Worm (Caenorhabditis elegans) whole organism, young adult: ENCODE measurements around the gene act-5.

ENCODE experiments used
- B0336.3 ChIP-seq: fragments of 200-800 bp; sonication (Bioruptor generic); IDR thresholded peaks from 2 replicates; pipeline ENCODE4 v1.3.6; 2022; ENCODE audit warnings: missing genetic modification characterization, missing compliant biosample characterization
- F33H1.4 ChIP-seq: fragments of 200-800 bp; sonication (Bioruptor generic); IDR thresholded peaks from 2 replicates; pipeline ENCODE4 v1.3.6; 2022; ENCODE audit warnings: missing genetic modification reagents, missing genetic modification characterization, missing compliant biosample characterization
- F37B4.10 ChIP-seq: fragments of 200-800 bp; sonication (Bioruptor generic); IDR thresholded peaks from 2 replicates; pipeline ENCODE4 v1.3.6; 2022; ENCODE audit warnings: missing genetic modification characterization, missing compliant biosample characterization
- F39B2.1 ChIP-seq: fragments of 200-800 bp; sonication (Bioruptor generic); IDR thresholded peaks from 2 replicates; pipeline ENCODE4 v1.3.6; 2022; ENCODE audit warnings: missing genetic modification reagents, missing genetic modification characterization, missing compliant biosample characterization
- F49E8.2 ChIP-seq: sonication (generic microtip); optimal IDR thresholded peaks from 3 replicates; lab custom pipeline; 2017; ENCODE audit warnings: missing genetic modification characterization, mild to moderate bottlenecking, missing compliant biosample characterization, antibody characterized with exemption, moderate library complexity; ENCODE audit not compliant: insufficient read depth
- F52B5.7 ChIP-seq: sonication (generic microtip); optimal IDR thresholded peaks from 2 replicates; lab custom pipeline; 2016; ENCODE audit warnings: mild to moderate bottlenecking, missing genetic modification characterization, missing compliant biosample characterization
- F57C9.4 ChIP-seq: sonication (generic microtip); optimal IDR thresholded peaks from 2 replicates; lab custom pipeline; 2017; ENCODE audit warnings: mild to moderate bottlenecking, missing genetic modification characterization, missing compliant biosample characterization
- K11D2.4 ChIP-seq: fragments of 200-800 bp; sonication (Bioruptor generic); IDR thresholded peaks from 2 replicates; pipeline ENCODE4 v1.3.6; 2022; ENCODE audit warnings: missing genetic modification reagents, missing genetic modification characterization, missing compliant biosample characterization
- T26A5.8 ChIP-seq: sonication (generic microtip); optimal IDR thresholded peaks from 2 replicates; lab custom pipeline; 2016; ENCODE audit warnings: missing genetic modification characterization, missing compliant biosample characterization
- Y53G8AR.9 ChIP-seq: fragments of 200-800 bp; sonication (Bioruptor generic); conservative IDR thresholded peaks from 2 replicates; pipeline ENCODE4 v1.3.6; 2022; ENCODE audit warnings: missing genetic modification reagents, missing genetic modification characterization, missing compliant biosample characterization
- ZK185.1 ChIP-seq: sonication (generic microtip); optimal IDR thresholded peaks from 2 replicates; lab custom pipeline; 2016; ENCODE audit warnings: mild to moderate bottlenecking, missing genetic modification characterization, missing compliant biosample characterization; ENCODE audit not compliant: poor library complexity, severe bottlenecking
- akir-1 ChIP-seq: fragments of 200-800 bp; sonication (Bioruptor generic); optimal IDR thresholded peaks from 2 replicates; lab custom pipeline; 2018; ENCODE audit warnings: mild to moderate bottlenecking, missing genetic modification characterization, moderate library complexity, missing compliant biosample characterization
- ama-1 ChIP-seq, 3 experiments: fragments of 150-350 bp in 1 of 3; sonication (generic microtip) in 2 of 3; optimal IDR thresholded peaks; 2 replicates each; lab custom pipeline; 2014 to 2018; ENCODE audit warnings: missing biosample characterization in 2 of 3, missing genetic modification characterization in 2 of 3, missing genetic modification reagents in 2 of 3
- attf-5 ChIP-seq: fragments of 200-800 bp; sonication (Bioruptor generic); optimal IDR thresholded peaks from 2 replicates; lab custom pipeline; 2018; ENCODE audit warnings: mild to moderate bottlenecking, missing genetic modification characterization, missing compliant biosample characterization
- cebp-1 ChIP-seq, 2 experiments: fragments of 200-800 bp in 1 of 2; sonication (Bioruptor generic) in 1 of 2; sonication (generic microtip) in 1 of 2; IDR thresholded peaks in 1 of 2; optimal IDR thresholded peaks in 1 of 2; 2 replicates each; pipeline versions ENCODE4 v1.3.6 to Lab custom; 2017 to 2022; ENCODE audit warnings: missing compliant biosample characterization in 2 of 2, missing genetic modification characterization in 2 of 2, mild to moderate bottlenecking in 1 of 2, missing genetic modification reagents in 1 of 2, moderate library complexity in 1 of 2
- ceh-79 ChIP-seq: sonication (generic microtip); optimal IDR thresholded peaks from 2 replicates; lab custom pipeline; 2017; ENCODE audit warnings: mild to moderate bottlenecking, missing genetic modification characterization, missing compliant biosample characterization
- dpl-1 ChIP-seq: fragments of 150-350 bp; optimal IDR thresholded peaks from 2 replicates; lab custom pipeline; 2014; ENCODE audit warnings: missing biosample characterization, missing genetic modification reagents, missing genetic modification characterization
- egl-44 ChIP-seq: fragments of 200-800 bp; sonication (Bioruptor generic); IDR thresholded peaks from 2 replicates; pipeline ENCODE4 v1.3.6; 2022; ENCODE audit warnings: missing genetic modification reagents, missing genetic modification characterization, missing compliant biosample characterization
- egrh-3 ChIP-seq: fragments of 200-800 bp; sonication (Bioruptor generic); IDR thresholded peaks from 2 replicates; pipeline ENCODE4 v1.3.6; 2022; ENCODE audit warnings: missing genetic modification reagents, missing genetic modification characterization, missing compliant biosample characterization
- ekl-4 ChIP-seq: fragments of 200-800 bp; sonication (Bioruptor generic); IDR thresholded peaks from 2 replicates; pipeline ENCODE4 v1.3.6; 2022; ENCODE audit warnings: missing genetic modification reagents, missing genetic modification characterization, missing compliant biosample characterization
- hlh-26 ChIP-seq: fragments of 200-800 bp; sonication (Bioruptor generic); conservative IDR thresholded peaks from 2 replicates; pipeline ENCODE4 v1.3.6; 2022; ENCODE audit warnings: missing genetic modification reagents, missing genetic modification characterization, missing compliant biosample characterization
- hrde-1 ChIP-seq: sonication (generic microtip); optimal IDR thresholded peaks from 2 replicates; lab custom pipeline; 2016; ENCODE audit warnings: missing genetic modification characterization, mild to moderate bottlenecking, missing compliant biosample characterization, moderate library complexity, missing genotype, missing genetic modification reagents, borderline replicate concordance
- hsf-1 ChIP-seq: fragments of 200-800 bp; sonication (Bioruptor generic); IDR thresholded peaks from 2 replicates; pipeline ENCODE4 v1.3.6; 2022; ENCODE audit warnings: missing genetic modification reagents, missing genetic modification characterization, missing compliant biosample characterization
- lin-26 ChIP-seq: fragments of 200-800 bp; sonication (Bioruptor generic); IDR thresholded peaks from 2 replicates; pipeline ENCODE4 v1.3.6; 2022; ENCODE audit warnings: missing genetic modification reagents, missing genetic modification characterization, missing compliant biosample characterization
- lin-54 ChIP-seq: fragments of 200-800 bp; sonication (Bioruptor generic); optimal IDR thresholded peaks from 2 replicates; lab custom pipeline; 2018; ENCODE audit warnings: mild to moderate bottlenecking, missing genetic modification characterization, missing compliant biosample characterization
- madf-10 ChIP-seq: sonication (generic microtip); optimal IDR thresholded peaks from 2 replicates; lab custom pipeline; 2016; ENCODE audit warnings: mild to moderate bottlenecking, missing genetic modification characterization, missing compliant biosample characterization
- madf-3 ChIP-seq: fragments of 200-800 bp; sonication (Bioruptor generic); IDR thresholded peaks from 2 replicates; pipeline ENCODE4 v1.3.6; 2022; ENCODE audit warnings: missing genetic modification reagents, missing genetic modification characterization, missing compliant biosample characterization
- mxl-1 ChIP-seq: sonication (generic microtip); optimal IDR thresholded peaks from 2 replicates; lab custom pipeline; 2016; ENCODE audit warnings: missing genetic modification characterization, missing compliant biosample characterization
- nfya-2 ChIP-seq: fragments of 200-800 bp; sonication (Bioruptor generic); IDR thresholded peaks from 2 replicates; pipeline ENCODE4 v1.3.6; 2022; ENCODE audit warnings: missing genetic modification reagents, missing genetic modification characterization, missing compliant biosample characterization
- nhr-80 ChIP-seq: sonication (generic microtip); optimal IDR thresholded peaks from 2 replicates; lab custom pipeline; 2016; ENCODE audit warnings: missing genetic modification characterization, missing compliant biosample characterization
- nhr-90 ChIP-seq: sonication (generic microtip); optimal IDR thresholded peaks from 2 replicates; lab custom pipeline; 2016; ENCODE audit warnings: missing genotype, mild to moderate bottlenecking, missing genetic modification characterization, missing compliant biosample characterization
- pha-4 ChIP-seq: fragments of 150-350 bp; sonication (generic microtip); optimal IDR thresholded peaks from 2 replicates; lab custom pipeline; 2014; ENCODE audit warnings: missing biosample characterization, missing genetic modification reagents, missing genetic modification characterization
- repo-1 ChIP-seq: sonication (generic microtip); optimal IDR thresholded peaks from 2 replicates; lab custom pipeline; 2017; ENCODE audit warnings: mild to moderate bottlenecking, missing genetic modification characterization, missing compliant biosample characterization
- sdz-38 ChIP-seq: sonication (generic microtip); optimal IDR thresholded peaks from 2 replicates; lab custom pipeline; 2016; ENCODE audit warnings: missing genotype, missing genetic modification characterization, missing compliant biosample characterization
- snpc-1.1 ChIP-seq: sonication (generic microtip); optimal IDR thresholded peaks from 2 replicates; lab custom pipeline; 2017; ENCODE audit warnings: missing genetic modification characterization, mild to moderate bottlenecking, missing compliant biosample characterization, antibody characterized with exemption, moderate library complexity, missing genotype, missing genetic modification reagents; ENCODE audit not compliant: insufficient read depth
- snpc-1.3 ChIP-seq: sonication (generic microtip); optimal IDR thresholded peaks from 2 replicates; lab custom pipeline; 2017; ENCODE audit warnings: missing genetic modification characterization, mild to moderate bottlenecking, missing compliant biosample characterization, antibody characterized with exemption, moderate library complexity, missing genotype, missing genetic modification reagents; ENCODE audit not compliant: insufficient read depth
- somi-1 ChIP-seq: fragments of 200-800 bp; sonication (Bioruptor generic); optimal IDR thresholded peaks from 2 replicates; lab custom pipeline; 2018; ENCODE audit warnings: mild to moderate bottlenecking, missing genetic modification characterization, missing compliant biosample characterization
- tbp1 ChIP-seq: fragments of 200-800 bp; sonication (Bioruptor generic); optimal IDR thresholded peaks from 2 replicates; lab custom pipeline; 2018; ENCODE audit warnings: mild to moderate bottlenecking, missing genetic modification characterization, missing compliant biosample characterization
- tlf-1 ChIP-seq: fragments of 200-800 bp; sonication (Bioruptor generic); optimal IDR thresholded peaks from 2 replicates; lab custom pipeline; 2018; ENCODE audit warnings: mild to moderate bottlenecking, missing genetic modification characterization, missing compliant biosample characterization
- zfh-2 ChIP-seq: fragments of 200-800 bp; sonication (Bioruptor generic); conservative IDR thresholded peaks from 2 replicates; pipeline ENCODE4 v1.3.6; 2022; ENCODE audit warnings: missing genetic modification reagents, missing genetic modification characterization, missing compliant biosample characterization
- ztf-25 ChIP-seq: fragments of 200-800 bp; sonication (Bioruptor generic); IDR thresholded peaks from 2 replicates; pipeline ENCODE4 v1.3.6; 2022; ENCODE audit warnings: missing genetic modification reagents, missing genetic modification characterization, missing compliant biosample characterization

Gene act-5

DNA sequence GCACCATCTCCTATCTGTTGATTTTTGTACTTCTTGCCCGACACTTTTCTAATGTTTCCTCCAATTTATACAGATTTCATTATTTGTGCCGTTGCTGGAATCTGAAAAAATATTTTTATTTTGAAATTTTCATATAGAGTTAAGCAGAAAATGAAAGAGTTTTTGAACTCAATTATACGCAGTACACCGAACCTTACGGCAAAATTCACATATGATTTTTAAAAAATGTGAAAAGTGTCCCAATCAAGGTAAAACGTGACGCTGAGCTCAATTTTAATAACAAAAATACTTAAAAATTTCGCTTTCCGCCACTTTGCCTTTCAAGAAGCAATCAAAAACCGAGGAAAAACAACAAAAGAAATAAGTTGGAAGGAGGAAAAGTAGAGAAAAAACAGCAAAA is 24.8 kb upstream of the act-5 start, which contains the start of gene arrd-17:
Gene arrd-17 (minus strand): TSS at position 101 of the 400 bp plus-strand sequence.
- TF ChIP-seq hlh-26 (GFP tag; lab: Robert Waterston, UW) = no peak
- no peak for TF ChIP-seq F52B5.7 (tag; lab: Kevin White, UChicago)
- TF ChIP-seq somi-1 (GFP tag; lab: Kevin White, UChicago) = no peak
- no peak for TF ChIP-seq egl-44 (GFP tag; lab: Robert Waterston, UW)
- no peak for TF ChIP-seq tbp1 (GFP tag; lab: Kevin White, UChicago)
- no peak for TF ChIP-seq snpc-1.3 (tag; lab: Kevin White, UChicago)
- TF ChIP-seq attf-5 (GFP tag; lab: Kevin White, UChicago) = no peak
- TF ChIP-seq nhr-90 = no peak
- TF ChIP-seq egrh-3 (GFP tag; lab: Robert Waterston, UW) = no peak
- TF ChIP-seq dpl-1 (GFP tag; lab: Kevin White, UChicago) = no peak
- TF ChIP-seq sdz-38 (tag; lab: Kevin White, UChicago) = no peak
- TF ChIP-seq cebp-1 (GFP tag; IDR thresholded peaks at IDR 0.05; lab: Robert Waterston, UW) = no peak
- no peak for TF ChIP-seq cebp-1 (tag; optimal IDR thresholded peaks at IDR 0.05; lab: Kevin White, UChicago)
- no peak for TF ChIP-seq T26A5.8 (tag; lab: Kevin White, UChicago)
- TF ChIP-seq ceh-79 = no peak
- no peak for TF ChIP-seq madf-3 (GFP tag; lab: Robert Waterston, UW)
- TF ChIP-seq repo-1 (tag; lab: Kevin White, UChicago) = no peak
- no peak for TF ChIP-seq nfya-2
- TF ChIP-seq F49E8.2 (tag; lab: Kevin White, UChicago) = no peak
- no peak for TF ChIP-seq F39B2.1 (GFP tag; lab: Robert Waterston, UW)

ce11 chrIII:13626692-13627091 is 20.8 kb upstream of the act-5 start, which contains the start of gene T12D8.5:
T12D8.5 (minus strand) TSS chrIII:13626786.
- TF ChIP-seq nhr-80 (tag; lab: Kevin White, UChicago) (peak; percentile 39), tbp1 (GFP tag; lab: Kevin White, UChicago) (no peak)

ce11 chrIII:13625650-13626430 is 20.0 kb upstream of the act-5 start:
- peak; percentile 55; the same call in 1 of the 2 replicates for TF ChIP-seq hsf-1
- TF ChIP-seq ama-1 (optimal IDR thresholded peaks at IDR 0.05; lab: Kevin White, UChicago) = no peak
- TF ChIP-seq ama-1 (GFP tag; optimal IDR thresholded peaks at IDR 0.05; lab: Kevin White, UChicago) = peak in 1 of 2 experiments; percentile 52
- peak; percentile 77; the same call in 1 of the 2 replicates for TF ChIP-seq Y53G8AR.9 (GFP tag; lab: Robert Waterston, UW)
- no peak for TF ChIP-seq F37B4.10
- no peak for TF ChIP-seq snpc-1.1 (tag; lab: Kevin White, UChicago)
- peak; percentile 79 for TF ChIP-seq zfh-2
- TF ChIP-seq lin-54 (GFP tag; lab: Kevin White, UChicago) = peak; percentile 29
- 0 out of 2 replicates have a peak, but pooled peaks have one; percentile 7 for TF ChIP-seq cebp-1 (GFP tag; IDR thresholded peaks at IDR 0.05; lab: Robert Waterston, UW)
- peak; percentile 53 for TF ChIP-seq cebp-1 (tag; optimal IDR thresholded peaks at IDR 0.05; lab: Kevin White, UChicago)
- peak; percentile 50 for TF ChIP-seq tlf-1 (GFP tag; lab: Kevin White, UChicago)
- peak; percentile 91 for TF ChIP-seq B0336.3 (GFP tag; lab: Robert Waterston, UW)
- peak; percentile 34; the same call in 1 of the 2 replicates for TF ChIP-seq egl-44 (GFP tag; lab: Robert Waterston, UW)
- no peak for TF ChIP-seq ztf-25 (GFP tag; lab: Robert Waterston, UW)
- 0 out of 2 replicates have a peak, but pooled peaks have one; percentile 7 for TF ChIP-seq F33H1.4 (GFP tag; lab: Robert Waterston, UW)
- TF ChIP-seq madf-10 (tag; lab: Kevin White, UChicago) = peak; percentile 72
- TF ChIP-seq ekl-4 (GFP tag; lab: Robert Waterston, UW) = peak; percentile 17; the same call in 1 of the 2 replicates
- peak; percentile 28 for TF ChIP-seq hrde-1 (tag; lab: Kevin White, UChicago)
- peak; percentile 37 for TF ChIP-seq ZK185.1 (tag; lab: Kevin White, UChicago)
- TF ChIP-seq K11D2.4 (GFP tag; lab: Robert Waterston, UW) = no peak
- no peak for TF ChIP-seq pha-4
- TF ChIP-seq F57C9.4 (tag; lab: Kevin White, UChicago) = peak; percentile 7
- peak; percentile 11 for TF ChIP-seq repo-1 (tag; lab: Kevin White, UChicago)
- TF ChIP-seq lin-26 (GFP tag; lab: Robert Waterston, UW) = peak; percentile 38; the same call in 1 of the 2 replicates
- TF ChIP-seq akir-1 (GFP tag; lab: Kevin White, UChicago) = no peak
- TF ChIP-seq mxl-1 (tag; lab: Kevin White, UChicago) = no peak
- 0 out of 2 replicates have a peak, but pooled peaks have one; percentile 12 for TF ChIP-seq egrh-3 (GFP tag; lab: Robert Waterston, UW)
